Fruit fly (Drosophila melanogaster): Measurements from ENCODE around the gene CG14340.

- TF ChIP-seq CTCF (optimal IDR thresholded peaks at IDR 0.05) (no peak), CG8478 (optimal IDR thresholded peaks at IDR 0.05) (no peak)
Measured at dm6 chr2L:1075753-1076152, 37.0 kb upstream of the CG14340 start.
